Fruit fly (Drosophila melanogaster): Measurements from ENCODE around the gene Sry-beta.

The Sry-beta gene

dm6 chr3R:30058057-30058868, 18.7 kb downstream of the Sry-beta start, which contains the start of gene sima (continued):
- TF ChIP-seq CG17328 (GFP tag; IDR thresholded peaks at IDR 0.05), result 0 out of 2 replicates have a peak, but pooled peaks have one; percentile 24
- TF ChIP-seq CG11723 (GFP tag; optimal IDR thresholded peaks at IDR 0.05), result no peak
- no peak for TF ChIP-seq HHEX (GFP tag; optimal IDR thresholded peaks at IDR 0.05)
- TF ChIP-seq CG9727 (GFP tag; optimal IDR thresholded peaks at IDR 0.05), result peak; percentile 5
- TF ChIP-seq grn (GFP tag; optimal IDR thresholded peaks at IDR 0.05), result no peak
- TF ChIP-seq bab2 (GFP tag; optimal IDR thresholded peaks at IDR 0.05), result peak; percentile 15
- TF ChIP-seq CG14441 (GFP tag; IDR thresholded peaks at IDR 0.05), result peak; percentile 59
- TF ChIP-seq Mad (GFP tag; optimal IDR thresholded peaks at IDR 0.05), result no peak
- no peak for TF ChIP-seq corto (GFP tag; optimal IDR thresholded peaks at IDR 0.05)
- no peak for TF ChIP-seq cato (GFP tag; optimal IDR thresholded peaks at IDR 0.05; ENCODE audit: borderline replicate concordance)
- TF ChIP-seq sima (GFP tag; optimal IDR thresholded peaks at IDR 0.05), result no peak
- TF ChIP-seq amos (GFP tag; IDR thresholded peaks at IDR 0.05; ENCODE audit: partially characterized antibody), result no peak
- peak; percentile 97 for TF ChIP-seq Elba2 (GFP tag; optimal IDR thresholded peaks at IDR 0.05)
- peak; percentile 11 for TF ChIP-seq tx (GFP tag; optimal IDR thresholded peaks at IDR 0.05)
- peak; percentile 31; the same call in 1 of the 2 replicates for TF ChIP-seq lmd (GFP tag; IDR thresholded peaks at IDR 0.05)
- peak; percentile 43 for TF ChIP-seq Chrac-16 (GFP tag; optimal IDR thresholded peaks at IDR 0.05)
- TF ChIP-seq CG15011 (GFP tag; optimal IDR thresholded peaks at IDR 0.05), result no peak
- 0 out of 2 replicates have a peak, but pooled peaks have one; percentile 35 for TF ChIP-seq CG31224 (GFP tag; IDR thresholded peaks at IDR 0.05)
- TF ChIP-seq HmgZ (tag; optimal IDR thresholded peaks at IDR 0.05), result peak; percentile 61
- TF ChIP-seq so (GFP tag; IDR thresholded peaks at IDR 0.05), result no peak
- TF ChIP-seq BEAF-32 (GFP tag; optimal IDR thresholded peaks at IDR 0.05), result peak; percentile 39
- TF ChIP-seq ken (GFP tag; IDR thresholded peaks at IDR 0.05), result no peak
- TF ChIP-seq CG16815 (GFP tag; optimal IDR thresholded peaks at IDR 0.05), result no peak
- TF ChIP-seq CG11398 (GFP tag; optimal IDR thresholded peaks at IDR 0.05), result no peak
- peak; percentile 28 for TF ChIP-seq CG2678 (tag; optimal IDR thresholded peaks at IDR 0.05)
- TF ChIP-seq onecut (GFP tag; IDR thresholded peaks at IDR 0.05), result peak; percentile 62
- TF ChIP-seq lbe (GFP tag; optimal IDR thresholded peaks at IDR 0.05), result peak; percentile 3
- TF ChIP-seq CG1024 (GFP tag; IDR thresholded peaks at IDR 0.05), result no peak
- TF ChIP-seq Trl (optimal IDR thresholded peaks at IDR 0.05), result no peak
- TF ChIP-seq Trl (GFP tag; optimal IDR thresholded peaks at IDR 0.05), result peak; percentile 35
- TF ChIP-seq HLHmδ (GFP tag; optimal IDR thresholded peaks at IDR 0.05), result no peak
- no peak for TF ChIP-seq Sox102F (GFP tag; optimal IDR thresholded peaks at IDR 0.05)
- peak; percentile 52; the same call in 1 of the 2 replicates for TF ChIP-seq Ptx1 (GFP tag; IDR thresholded peaks at IDR 0.05)
- TF ChIP-seq Rx (GFP tag; IDR thresholded peaks at IDR 0.05), result no peak
- TF ChIP-seq unc-4 (GFP tag; IDR thresholded peaks at IDR 0.05; ENCODE audit: partially characterized antibody), result 0 out of 2 replicates have a peak, but pooled peaks have one; percentile 19
- no peak for TF ChIP-seq run (tag; optimal IDR thresholded peaks at IDR 0.05)
- peak; percentile 17 for TF ChIP-seq ind (GFP tag; optimal IDR thresholded peaks at IDR 0.05)
- TF ChIP-seq sob (GFP tag; IDR thresholded peaks at IDR 0.05), result 0 out of 2 replicates have a peak, but pooled peaks have one; percentile 26
- TF ChIP-seq ftz-f1 (GFP tag; optimal IDR thresholded peaks at IDR 0.05), result peak; percentile 45
- peak; percentile 25 for TF ChIP-seq Lhr (GFP tag; optimal IDR thresholded peaks at IDR 0.05)
- TF ChIP-seq CG3847 (GFP tag; IDR thresholded peaks at IDR 0.05), result peak; percentile 26; the same call in 1 of the 2 replicates
- no peak for TF ChIP-seq ase (GFP tag; IDR thresholded peaks at IDR 0.05)
- no peak for TF ChIP-seq gsb (GFP tag; IDR thresholded peaks at IDR 0.05)
- TF ChIP-seq z (GFP tag; IDR thresholded peaks at IDR 0.05), result no peak
- peak; percentile 47 for TF ChIP-seq Vsx1 (GFP tag; optimal IDR thresholded peaks at IDR 0.05)
- TF ChIP-seq ewg (GFP tag; optimal IDR thresholded peaks at IDR 0.05), result no peak
- TF ChIP-seq wdn (GFP tag; IDR thresholded peaks at IDR 0.05), result no peak
- TF ChIP-seq B-H1 (GFP tag; IDR thresholded peaks at IDR 0.05), result no peak
- TF ChIP-seq CG8388 (GFP tag; optimal IDR thresholded peaks at IDR 0.05), result peak; percentile 44
- no peak for TF ChIP-seq Hey (tag; optimal IDR thresholded peaks at IDR 0.05)

Data from whole organism, embryonic.